Worm (Caenorhabditis elegans): ENCODE data around the gene D2023.3.

Gene D2023.3

ce11 chrV:11764373-11764954 lies 47.4 kb downstream of the D2023.3 start, which contains the start of the genes F55A11.1 and syx-5:
Gene F55A11.1 (minus strand): TSS chrV:11764385.
Gene syx-5 (plus strand): TSS chrV:11764904.
- peak; percentile 78 for TF ChIP-seq hlh-30 (tag; optimal IDR thresholded peaks at IDR 0.05; ENCODE audit: insufficient read depth)
- peak; percentile 59 for TF ChIP-seq nhr-6 (tag; optimal IDR thresholded peaks at IDR 0.05)
- peak; percentile 90 for TF ChIP-seq nhr-102 (tag; optimal IDR thresholded peaks at IDR 0.05)
- peak; percentile 9 for TF ChIP-seq F49E8.2 (tag; optimal IDR thresholded peaks at IDR 0.05; ENCODE audit: borderline replicate concordance)
- peak; percentile 32; the same call in 1 of the 2 replicates for TF ChIP-seq vab-7 (GFP tag; IDR thresholded peaks at IDR 0.05)
- TF ChIP-seq zfp-2 (tag; optimal IDR thresholded peaks at IDR 0.05): peak; percentile 12
- peak; percentile 69; the same call in 1 of the 2 replicates for TF ChIP-seq saeg-2 (GFP tag; IDR thresholded peaks at IDR 0.05)
- no peak for TF ChIP-seq ztf-11 (tag; optimal IDR thresholded peaks at IDR 0.05)
- no peak for TF ChIP-seq lin-39 (tag; optimal IDR thresholded peaks at IDR 0.05)
- TF ChIP-seq zip-2 (tag; optimal IDR thresholded peaks at IDR 0.05): peak; percentile 33
- peak; percentile 89 for TF ChIP-seq mep-1 (tag; optimal IDR thresholded peaks at IDR 0.05)
- no peak for TF ChIP-seq ceh-44 (GFP tag; IDR thresholded peaks at IDR 0.05)
- no peak for TF ChIP-seq attf-4 (tag; optimal IDR thresholded peaks at IDR 0.05)
- TF ChIP-seq madf-5 (GFP tag; IDR thresholded peaks at IDR 0.05): no peak
- peak; percentile 90 for TF ChIP-seq spr-1 (tag; optimal IDR thresholded peaks at IDR 0.05)
- TF ChIP-seq nhr-25 (tag; optimal IDR thresholded peaks at IDR 0.05; ENCODE audit: borderline replicate concordance, insufficient read depth): no peak
- no peak for TF ChIP-seq set-16 (GFP tag; IDR thresholded peaks at IDR 0.05)
- TF ChIP-seq dmd-6 (GFP tag; IDR thresholded peaks at IDR 0.05): peak; percentile 78
- TF ChIP-seq lim-7 (GFP tag; IDR thresholded peaks at IDR 0.05): no peak
- no peak for TF ChIP-seq D1046.2 (GFP tag; IDR thresholded peaks at IDR 0.05)
- peak; percentile 76; the same call in 1 of the 2 replicates for TF ChIP-seq nhr-42 (GFP tag; IDR thresholded peaks at IDR 0.05)
- peak; percentile 16 for TF ChIP-seq ces-1 (GFP tag; optimal IDR thresholded peaks at IDR 0.05)
- TF ChIP-seq F37D6.2 (tag; optimal IDR thresholded peaks at IDR 0.05): peak; percentile 75
- peak; percentile 90 for TF ChIP-seq rbr-2 (tag; optimal IDR thresholded peaks at IDR 0.05)
- TF ChIP-seq lsy-2 (tag; optimal IDR thresholded peaks at IDR 0.05): peak; percentile 99 to 100
- no peak for TF ChIP-seq gei-8 (GFP tag; optimal IDR thresholded peaks at IDR 0.05)
- peak; percentile 50 to 89 for TF ChIP-seq daf-16 (GFP tag; optimal IDR thresholded peaks at IDR 0.05)
- peak; percentile 58 for TF ChIP-seq daf-16 (tag; optimal IDR thresholded peaks at IDR 0.05)
- no peak for TF ChIP-seq dmd-9 (GFP tag; IDR thresholded peaks at IDR 0.05)
- TF ChIP-seq cey-2 (tag; optimal IDR thresholded peaks at IDR 0.05; ENCODE audit: borderline replicate concordance, insufficient read depth): no peak
- peak; percentile 79 for TF ChIP-seq lin-38 (GFP tag; IDR thresholded peaks at IDR 0.05)
- peak; percentile 18 for TF ChIP-seq unc-130 (GFP tag; optimal IDR thresholded peaks at IDR 0.05)
- TF ChIP-seq mdl-1 (tag; optimal IDR thresholded peaks at IDR 0.05): peak in 1 of 2 experiments; percentile 84
- TF ChIP-seq ceh-32 (tag; optimal IDR thresholded peaks at IDR 0.05; ENCODE audit: poor library complexity): peak; percentile 42
- no peak for TF ChIP-seq ceh-62 (tag; optimal IDR thresholded peaks at IDR 0.05)
- TF ChIP-seq mxl-2 (GFP tag; conservative IDR thresholded peaks at IDR 0.05): no peak
- TF ChIP-seq zag-1 (tag; optimal IDR thresholded peaks at IDR 0.05): no peak
- no peak for TF ChIP-seq daf-8 (GFP tag; IDR thresholded peaks at IDR 0.05)
- peak; percentile 57 for TF ChIP-seq pha-4 (GFP tag; IDR thresholded peaks at IDR 0.05)
- no peak for TF ChIP-seq pha-4 (tag; optimal IDR thresholded peaks at IDR 0.05)
- TF ChIP-seq ceh-20 (GFP tag; IDR thresholded peaks at IDR 0.05): 0 out of 2 replicates have a peak, but pooled peaks have one; percentile 45
- TF ChIP-seq hlh-11 (tag; optimal IDR thresholded peaks at IDR 0.05): peak; percentile 86
- peak; percentile 71 for TF ChIP-seq lin-13 (GFP tag; optimal IDR thresholded peaks at IDR 0.05)
- TF ChIP-seq Y105C5A.15 (GFP tag; IDR thresholded peaks at IDR 0.05): no peak
- no peak for TF ChIP-seq duxl-1 (tag; optimal IDR thresholded peaks at IDR 0.05; ENCODE audit: poor library complexity)
- TF ChIP-seq pqm-1 (tag; optimal IDR thresholded peaks at IDR 0.05): peak; percentile 7
- TF ChIP-seq ztf-7 (tag; optimal IDR thresholded peaks at IDR 0.05): peak; percentile 83
- peak; percentile 54; the same call in 1 of the 2 replicates for TF ChIP-seq lin-29 (GFP tag; IDR thresholded peaks at IDR 0.05)
- TF ChIP-seq lir-3 (tag; optimal IDR thresholded peaks at IDR 0.05): no peak
- no peak for TF ChIP-seq F26F4.8 (GFP tag; conservative IDR thresholded peaks at IDR 0.05)

Measured in whole organism, L4 larva.